Fruit fly (Drosophila melanogaster) whole organism, prepupa: ENCODE measurements around the gene ctrip.

Experiments used
- CG31627 ChIP-seq: fragments of 200-800 bp; sonication (Bioruptor generic); optimal IDR thresholded peaks from 3 replicates; lab custom pipeline; 2016; ENCODE audit warnings: missing biosample characterization, missing genetic modification characterization
- Sox14 ChIP-seq: fragments of 200-800 bp; sonication (Bioruptor generic); optimal IDR thresholded peaks from 3 replicates; lab custom pipeline; 2016; ENCODE audit warnings: missing biosample characterization, missing genetic modification characterization

- TF ChIP-seq Sox14 (GFP tag; lab: Kevin White, UChicago) (no peak), CG31627 (no peak)
Observed at dm6 chr3R:4853504-4853903, 41.6 kb upstream of the ctrip start.
